Worm (Caenorhabditis elegans) whole organism, L1 larva: ENCODE measurements around the gene henn-1.

Source experiments
- C16A3.4 ChIP-seq: fragments of 150-350 bp; optimal IDR thresholded peaks from 2 replicates; lab custom pipeline; 2014; ENCODE audit warnings: missing biosample characterization, missing genetic modification characterization
- F16B12.6 ChIP-seq: fragments of 150-350 bp; optimal IDR thresholded peaks from 2 replicates; lab custom pipeline; 2014; ENCODE audit warnings: missing biosample characterization, missing genetic modification characterization
- ama-1 ChIP-seq: fragments of 150-350 bp; optimal IDR thresholded peaks from 2 replicates; lab custom pipeline; 2014
- efl-1 ChIP-seq, 4 experiments: fragments of 150-350 bp; optimal IDR thresholded peaks in 3 of 4; peaks in 1 of 4; 1 replicate in 1 of 4; 2 replicates in 3 of 4; lab custom pipeline; 2014; ENCODE audit warnings: missing biosample characterization in 2 of 4, missing genetic modification characterization in 2 of 4, missing genetic modification reagents in 2 of 4
- mdl-1 ChIP-seq, 2 experiments: fragments of 150-350 bp; optimal IDR thresholded peaks; 2 replicates each; lab custom pipeline; 2014 to 2017; ENCODE audit warnings: missing biosample characterization in 2 of 2, missing genetic modification characterization in 2 of 2, inconsistent platforms in 1 of 2
- unc-130 ChIP-seq: fragments of 150-350 bp; optimal IDR thresholded peaks from 2 replicates; lab custom pipeline; 2017; ENCODE audit warnings: missing biosample characterization, missing genetic modification characterization, inconsistent platforms
- zag-1 ChIP-seq: fragments of 150-350 bp; optimal IDR thresholded peaks from 2 replicates; lab custom pipeline; 2014; ENCODE audit warnings: missing biosample characterization, missing genetic modification characterization
- ztf-11 ChIP-seq, 2 experiments: sonication (generic microtip); optimal IDR thresholded peaks; 2 replicates each; lab custom pipeline; 2016 to 2017; ENCODE audit warnings: missing genetic modification characterization in 2 of 2, missing biosample characterization in 1 of 2, missing compliant biosample characterization in 1 of 2

DNA sequence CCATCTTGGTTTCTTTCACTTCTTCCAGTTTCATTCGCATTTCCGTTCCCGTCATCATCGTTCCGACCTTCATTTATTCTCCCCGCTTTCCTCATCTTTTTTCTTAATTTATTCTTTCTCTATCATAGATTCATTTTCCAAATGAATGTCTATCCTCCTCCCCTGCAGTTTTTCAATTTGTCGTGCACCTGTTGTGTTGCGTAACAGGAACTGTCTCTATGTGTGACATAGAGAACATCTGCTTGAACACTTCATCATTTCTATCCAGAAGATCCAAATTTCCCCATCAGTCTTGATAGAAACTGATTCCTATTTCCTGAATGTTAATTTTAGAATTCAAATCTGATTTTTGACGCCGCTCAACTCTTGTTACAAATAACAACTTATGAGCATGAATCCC, 51.1 kb downstream of the henn-1 start:
- no peak for TF ChIP-seq ama-1
- TF ChIP-seq unc-130: no peak
- TF ChIP-seq efl-1 (optimal IDR thresholded peaks at IDR 0.05; lab: Kevin White, UChicago): no peak
- TF ChIP-seq efl-1 (GFP tag; optimal IDR thresholded peaks at IDR 0.05 in 1 of 2; lab: Kevin White, UChicago): no peak
- TF ChIP-seq C16A3.4 (tag; lab: Kevin White, UChicago): no peak
- TF ChIP-seq zag-1 (tag; lab: Kevin White, UChicago): no peak
- TF ChIP-seq ztf-11 (tag; optimal IDR thresholded peaks at IDR 0.05; lab: Kevin White, UChicago): peak in 1 of 2 experiments; percentile 69
- no peak for TF ChIP-seq mdl-1 (tag; optimal IDR thresholded peaks at IDR 0.05; lab: Kevin White, UChicago)
- TF ChIP-seq F16B12.6: no peak
